Fruit fly (Drosophila melanogaster): ENCODE results near the gene CG8191.

Gene CG8191

dm6 chrX:15772663-15773062, 40.7 kb downstream of the CG8191 start, which contains the start of gene CG43672:
Gene CG43672 (plus strand): TSS chrX:15772963.
- TF ChIP-seq Lpt (GFP tag; optimal IDR thresholded peaks at IDR 0.05) (no peak), CG3032 (tag; optimal IDR thresholded peaks at IDR 0.05) (no peak)

dm6 chrX:15778846-15779245, 46.9 kb downstream of the CG8191 start, which contains the start of gene CG43673:
Gene CG43673 (plus strand): TSS chrX:15779146.
- TF ChIP-seq Sox102F (GFP tag; optimal IDR thresholded peaks at IDR 0.05), result no peak
- no peak for TF ChIP-seq CG1621 (tag; optimal IDR thresholded peaks at IDR 0.05)
- no peak for TF ChIP-seq CG6808 (GFP tag; optimal IDR thresholded peaks at IDR 0.05)
- TF ChIP-seq pdm3 (GFP tag; optimal IDR thresholded peaks at IDR 0.05), result no peak
- no peak for TF ChIP-seq Ets96B (tag; optimal IDR thresholded peaks at IDR 0.05)
- TF ChIP-seq vri (GFP tag; optimal IDR thresholded peaks at IDR 0.05), result no peak
- no peak for TF ChIP-seq CG31627 (GFP tag; optimal IDR thresholded peaks at IDR 0.05)
- TF ChIP-seq Eip78C (GFP tag), result no peak
- no peak for TF ChIP-seq Hr39 (GFP tag; optimal IDR thresholded peaks at IDR 0.05)
- no peak for TF ChIP-seq eg (GFP tag; IDR thresholded peaks at IDR 0.05)
- TF ChIP-seq CG6792 (GFP tag; optimal IDR thresholded peaks at IDR 0.05), result no peak
- TF ChIP-seq Ets21C (GFP tag; optimal IDR thresholded peaks at IDR 0.05), result no peak
- no peak for TF ChIP-seq CG11294 (GFP tag; IDR thresholded peaks at IDR 0.05)

All from whole organism, prepupa.